Fruit fly (Drosophila melanogaster) whole organism: ENCODE data around the gene ari-1.

Experiments used
- CG8478 ChIP-seq: fragments of >200 bp; optimal IDR thresholded peaks from 2 replicates; lab custom pipeline; 2018; ENCODE audit warnings: inconsistent platforms
- Dll ChIP-seq: fragments of >200 bp; optimal IDR thresholded peaks from 2 replicates; lab custom pipeline; 2017
- EcR ChIP-seq, 2 experiments: fragments of >200 bp; optimal IDR thresholded peaks; 2 replicates each; lab custom pipeline; 2017; ENCODE audit warnings: missing biosample characterization in 2 of 2, missing genetic modification characterization in 2 of 2, missing genetic modification reagents in 2 of 2
- pan ChIP-seq: fragments of >200 bp; optimal IDR thresholded peaks from 2 replicates; lab custom pipeline; 2017
- psq ChIP-seq: fragments of >200 bp; optimal IDR thresholded peaks from 2 replicates; lab custom pipeline; 2017
- usp ChIP-seq: fragments of >200 bp; optimal IDR thresholded peaks from 2 replicates; lab custom pipeline; 2017; ENCODE audit warnings: missing biosample characterization, missing genetic modification characterization, mixed read lengths

Gene ari-1

DNA sequence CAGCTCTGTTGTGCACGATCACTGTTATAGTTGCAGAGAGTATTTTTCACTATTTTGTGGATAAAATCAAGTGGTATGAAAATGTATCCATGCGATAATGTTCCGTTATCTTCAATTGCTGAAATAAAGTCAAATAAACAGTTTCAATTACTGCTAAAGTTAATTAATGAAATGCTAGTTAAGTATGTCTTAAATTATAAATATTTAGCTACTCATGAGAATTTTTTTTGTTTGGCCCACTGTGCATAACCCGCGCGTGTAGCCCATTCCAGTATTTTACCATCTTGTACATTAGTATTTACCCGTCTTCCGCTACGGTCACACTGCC is 52.1 kb downstream of the ari-1 start, which contains the start of gene Ada3:
TSS of gene Ada3 (plus strand) at position 292 of the 328 bp plus-strand sequence.
- TF ChIP-seq CG8478 (no peak), psq (lab: Kevin White, UChicago) (no peak), pan (lab: Kevin White, UChicago) (no peak), EcR (GFP tag; optimal IDR thresholded peaks at IDR 0.05; lab: Kevin White, UChicago) (no peak), Dll (lab: Kevin White, UChicago) (no peak), usp (no peak)

DNA sequence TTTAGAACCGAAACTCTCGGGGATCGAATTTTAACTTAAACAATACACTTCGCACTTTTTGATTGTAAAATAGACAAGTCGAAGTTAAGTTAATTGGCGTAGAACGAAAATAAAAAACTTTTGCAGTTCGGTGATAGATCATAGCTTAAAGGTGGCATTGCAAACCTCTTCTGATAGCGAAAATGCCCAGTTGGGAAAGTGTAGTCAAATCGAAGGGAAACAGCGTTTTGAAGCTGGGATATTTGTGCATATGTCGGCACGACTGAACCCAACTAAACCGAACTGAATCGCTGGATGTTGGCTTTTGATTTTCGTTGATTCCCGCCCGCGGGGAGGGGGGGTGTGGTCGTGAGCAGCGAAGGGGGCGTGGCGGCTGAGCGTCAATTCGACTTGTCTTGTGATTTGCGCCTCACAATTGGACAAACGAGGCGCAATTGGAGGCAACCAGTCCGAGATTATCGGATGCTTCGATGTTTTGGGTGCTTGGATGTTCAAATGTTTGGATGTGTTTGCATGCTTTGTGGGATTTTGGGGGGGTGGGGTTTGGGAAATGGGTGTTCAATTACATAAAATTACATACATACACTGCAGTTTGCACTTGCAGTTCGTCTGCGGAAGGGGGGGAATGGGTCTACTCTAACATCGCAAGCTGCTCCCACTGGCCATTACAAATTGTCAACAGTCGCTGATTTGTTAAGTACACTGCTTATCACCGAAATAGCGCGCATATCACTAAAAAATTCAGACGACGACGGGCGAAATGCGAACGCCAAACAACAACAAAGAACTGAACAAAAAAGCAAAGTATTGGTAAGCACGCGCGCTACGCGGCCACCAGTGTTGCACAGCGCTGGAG is 52.7 kb downstream of the ari-1 start:
- TF ChIP-seq CG8478 (no peak), Dll (lab: Kevin White, UChicago) (no peak), psq (lab: Kevin White, UChicago) (no peak)

DNA sequence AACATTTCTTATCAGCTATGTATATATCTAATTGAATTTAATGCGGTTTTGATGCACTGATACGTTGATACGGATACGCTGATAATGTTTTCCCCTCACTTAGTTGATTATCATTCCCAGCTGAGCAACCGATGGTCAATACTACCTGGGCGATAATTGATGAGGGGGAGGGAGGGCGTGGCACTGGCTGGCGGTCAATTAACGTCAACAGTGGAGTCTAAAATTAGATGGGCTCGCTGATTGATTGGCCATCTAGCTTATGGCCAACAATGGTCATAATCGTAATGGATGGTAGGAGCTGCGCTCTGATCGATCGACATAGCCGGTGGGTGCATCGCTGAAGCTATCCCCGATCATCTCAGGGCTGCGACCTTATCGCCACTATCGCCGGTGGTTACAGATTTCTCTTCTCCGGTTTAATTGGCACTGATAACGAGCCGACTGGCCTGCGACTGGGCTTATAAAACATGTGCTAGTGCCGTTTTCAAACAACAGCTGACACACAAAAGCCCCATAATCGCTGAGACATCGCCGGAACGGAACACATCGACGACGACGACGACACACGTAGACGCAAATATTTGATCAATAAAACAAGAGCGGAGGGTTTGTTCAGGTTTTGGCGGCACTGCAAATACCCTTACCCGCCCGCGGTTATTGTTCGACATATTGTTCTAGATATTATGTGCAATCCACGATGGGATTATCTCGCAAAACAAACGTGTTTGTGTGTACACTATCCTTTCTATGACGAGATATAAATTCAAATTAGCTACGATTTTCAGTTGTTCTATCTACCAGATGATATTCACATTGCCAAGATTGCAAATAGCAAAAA is 53.8 kb downstream of the ari-1 start:
- TF ChIP-seq pan (lab: Kevin White, UChicago) (no peak), Dll (lab: Kevin White, UChicago) (no peak), usp (no peak), CG8478 (no peak), psq (lab: Kevin White, UChicago) (no peak), EcR (GFP tag; optimal IDR thresholded peaks at IDR 0.05; lab: Kevin White, UChicago) (no peak)

DNA sequence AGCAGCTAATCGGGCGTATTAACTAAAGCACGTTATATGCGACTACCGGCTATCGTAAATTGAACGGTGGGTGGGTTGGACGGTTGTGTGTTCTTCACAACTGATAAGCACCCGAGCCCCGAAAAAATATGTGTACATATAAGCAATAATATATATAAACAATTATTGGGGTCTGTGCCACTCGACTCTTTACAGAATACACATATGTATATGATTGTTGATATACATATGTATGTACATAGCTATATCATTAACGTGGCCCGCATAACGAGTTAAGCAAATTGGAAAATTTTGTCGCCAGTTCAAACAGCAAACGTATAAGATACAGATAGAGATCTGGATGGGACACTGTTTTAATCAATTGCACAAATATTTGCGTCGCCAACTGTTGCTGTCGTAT is 54.9 kb downstream of the ari-1 start:
- TF ChIP-seq EcR (GFP tag; optimal IDR thresholded peaks at IDR 0.05; lab: Kevin White, UChicago) (no peak), Dll (lab: Kevin White, UChicago) (no peak), pan (lab: Kevin White, UChicago) (no peak), CG8478 (no peak), usp (no peak), psq (lab: Kevin White, UChicago) (no peak)
